Worm (Caenorhabditis elegans) whole organism, late embryonic: ENCODE data around the gene B0432.7.

Source experiments
- ama-1 ChIP-seq: fragments of 150-350 bp; optimal IDR thresholded peaks from 2 replicates; lab custom pipeline; 2014
- ceh-14 ChIP-seq: sonication (generic microtip); optimal IDR thresholded peaks from 2 replicates; lab custom pipeline; 2016; ENCODE audit warnings: missing genotype, missing genetic modification characterization, missing compliant biosample characterization
- ceh-30 ChIP-seq: fragments of 150-350 bp; optimal IDR thresholded peaks from 2 replicates; lab custom pipeline; 2014; ENCODE audit warnings: missing biosample characterization, missing genetic modification characterization
- ceh-9 ChIP-seq: sonication (generic microtip); optimal IDR thresholded peaks from 2 replicates; lab custom pipeline; 2016; ENCODE audit warnings: mild to moderate bottlenecking, missing genetic modification characterization, inconsistent platforms, missing compliant biosample characterization
- hlh-8 ChIP-seq: sonication (generic microtip); optimal IDR thresholded peaks from 2 replicates; lab custom pipeline; 2016; ENCODE audit warnings: missing genotype, missing genetic modification characterization, missing compliant biosample characterization
- mec-3 ChIP-seq: sonication (generic microtip); optimal IDR thresholded peaks from 2 replicates; lab custom pipeline; 2016; ENCODE audit warnings: borderline replicate concordance, missing genetic modification characterization, missing compliant biosample characterization
- pros-1 ChIP-seq: fragments of 150-350 bp; optimal IDR thresholded peaks from 2 replicates; lab custom pipeline; 2014; ENCODE audit warnings: missing biosample characterization, missing genetic modification reagents, missing genetic modification characterization
- tbx-2 ChIP-seq: sonication (generic microtip); optimal IDR thresholded peaks from 2 replicates; lab custom pipeline; 2016; ENCODE audit warnings: missing genetic modification characterization, missing compliant biosample characterization
- zip-5 ChIP-seq: sonication (generic microtip); optimal IDR thresholded peaks from 2 replicates; lab custom pipeline; 2016; ENCODE audit warnings: missing genetic modification characterization, missing compliant biosample characterization

- TF ChIP-seq ceh-30 (tag; lab: Kevin White, UChicago), result no peak
- no peak for TF ChIP-seq hlh-8 (tag; lab: Kevin White, UChicago)
- no peak for TF ChIP-seq mec-3 (tag; lab: Kevin White, UChicago)
- TF ChIP-seq ceh-14 (tag; lab: Kevin White, UChicago), result no peak
- TF ChIP-seq ceh-9 (tag; lab: Kevin White, UChicago), result no peak
- no peak for TF ChIP-seq ama-1 (lab: Kevin White, UChicago)
- TF ChIP-seq zip-5 (tag; lab: Kevin White, UChicago), result no peak
- TF ChIP-seq pros-1 (tag; lab: Kevin White, UChicago), result no peak
- no peak for TF ChIP-seq tbx-2
Measured at ce11 chrII:247736-248135, 26.0 kb downstream of the B0432.7 start.
